Fruit fly (Drosophila melanogaster) whole organism: Measurements from ENCODE around the gene CG34323.
"Not testable (repeated sequence)": the region's sequence is repeated elsewhere in the genome, so short reads cannot be mapped to it uniquely, and the experiment has no call there.

Experiments
- CG8478 ChIP-seq: fragments of >200 bp; optimal IDR thresholded peaks from 2 replicates; lab custom pipeline; 2018; ENCODE audit warnings: inconsistent platforms
- Dll ChIP-seq: fragments of >200 bp; optimal IDR thresholded peaks from 2 replicates; lab custom pipeline; 2017
- EcR ChIP-seq, 2 experiments: fragments of >200 bp; optimal IDR thresholded peaks; 2 replicates each; lab custom pipeline; 2017; ENCODE audit warnings: missing biosample characterization in 2 of 2, missing genetic modification characterization in 2 of 2, missing genetic modification reagents in 2 of 2
- pan ChIP-seq: fragments of >200 bp; optimal IDR thresholded peaks from 2 replicates; lab custom pipeline; 2017
- psq ChIP-seq: fragments of >200 bp; optimal IDR thresholded peaks from 2 replicates; lab custom pipeline; 2017
- usp ChIP-seq: fragments of >200 bp; optimal IDR thresholded peaks from 2 replicates; lab custom pipeline; 2017; ENCODE audit warnings: missing biosample characterization, missing genetic modification characterization, mixed read lengths

Gene CG34323

dm6 chrX:12072718-12073117, 2.5 kb downstream of the CG34323 start, which contains the start of gene moon:
TSS of gene moon (minus strand) at chrX:12072818.
- TF ChIP-seq pan (no peak), Dll (no peak), CG8478 (lab: Kevin White, UChicago) (no peak), EcR (GFP tag; optimal IDR thresholded peaks at IDR 0.05; lab: Kevin White, UChicago) (no peak), usp (GFP tag; lab: Kevin White, UChicago) (no peak), psq (lab: Kevin White, UChicago) (no peak)

- TF ChIP-seq EcR (GFP tag; optimal IDR thresholded peaks at IDR 0.05; lab: Kevin White, UChicago) (no peak), usp (GFP tag; lab: Kevin White, UChicago) (no peak), CG8478 (lab: Kevin White, UChicago) (no peak)
Observed at dm6 chrX:12073637-12074036, 3.4 kb downstream of the CG34323 start.

DNA sequence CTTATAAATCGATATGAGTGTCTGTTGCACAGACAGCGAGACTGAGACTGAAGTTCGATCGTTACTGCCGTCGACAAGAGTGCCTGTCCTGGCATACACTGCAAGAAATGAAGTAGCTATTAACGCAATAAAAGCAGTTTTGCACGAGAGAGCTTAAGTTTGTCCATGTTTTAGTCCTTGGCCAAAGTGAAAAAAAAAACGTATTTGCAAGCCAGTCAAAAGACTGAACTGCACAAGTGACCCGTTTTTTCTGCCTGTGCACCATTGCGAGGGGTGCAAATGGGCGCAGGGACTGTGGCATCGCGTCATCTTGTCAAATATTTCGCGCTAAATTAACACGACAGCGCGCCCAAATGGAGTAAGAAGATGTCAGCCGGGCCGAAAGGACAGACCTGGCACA, 5.3 kb downstream of the CG34323 start:
- TF ChIP-seq CG8478 (lab: Kevin White, UChicago) (no peak), Dll (no peak), usp (GFP tag; lab: Kevin White, UChicago) (no peak), pan (no peak), EcR (GFP tag; optimal IDR thresholded peaks at IDR 0.05; lab: Kevin White, UChicago) (no peak), psq (lab: Kevin White, UChicago) (no peak)

dm6 chrX:12076243-12076642, 6.0 kb downstream of the CG34323 start:
- no peak for TF ChIP-seq CG8478 (lab: Kevin White, UChicago)
- TF ChIP-seq usp (GFP tag; lab: Kevin White, UChicago), result no peak
- no peak for TF ChIP-seq pan
- TF ChIP-seq EcR (GFP tag; optimal IDR thresholded peaks at IDR 0.05; lab: Kevin White, UChicago), result no peak
- no peak for TF ChIP-seq Dll
- no peak for TF ChIP-seq psq (lab: Kevin White, UChicago)

DNA sequence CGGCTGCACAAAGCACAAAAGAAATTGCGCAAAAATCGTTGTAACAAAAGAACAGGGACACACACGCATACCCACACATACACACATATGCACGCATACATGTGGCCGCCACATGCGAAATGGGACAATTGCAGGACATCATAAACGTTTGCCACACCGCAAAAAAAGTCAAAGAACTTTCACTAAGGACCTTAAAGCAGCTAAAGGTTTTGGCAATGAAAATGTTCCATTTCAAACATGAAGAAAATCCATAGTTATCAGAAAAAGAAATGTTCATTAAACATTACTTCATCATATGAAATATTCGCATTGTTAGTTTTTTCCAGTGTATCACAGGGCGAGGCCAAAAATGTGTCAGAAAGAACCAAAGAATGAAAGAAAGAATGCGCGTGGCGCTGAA, 12.0 kb downstream of the CG34323 start:
- TF ChIP-seq pan, result no peak
- TF ChIP-seq psq (lab: Kevin White, UChicago), result no peak
- TF ChIP-seq EcR (GFP tag; optimal IDR thresholded peaks at IDR 0.05; lab: Kevin White, UChicago), result no peak
- TF ChIP-seq usp (GFP tag; lab: Kevin White, UChicago), result no peak
- no peak for TF ChIP-seq CG8478 (lab: Kevin White, UChicago)
- TF ChIP-seq Dll, result no peak

DNA sequence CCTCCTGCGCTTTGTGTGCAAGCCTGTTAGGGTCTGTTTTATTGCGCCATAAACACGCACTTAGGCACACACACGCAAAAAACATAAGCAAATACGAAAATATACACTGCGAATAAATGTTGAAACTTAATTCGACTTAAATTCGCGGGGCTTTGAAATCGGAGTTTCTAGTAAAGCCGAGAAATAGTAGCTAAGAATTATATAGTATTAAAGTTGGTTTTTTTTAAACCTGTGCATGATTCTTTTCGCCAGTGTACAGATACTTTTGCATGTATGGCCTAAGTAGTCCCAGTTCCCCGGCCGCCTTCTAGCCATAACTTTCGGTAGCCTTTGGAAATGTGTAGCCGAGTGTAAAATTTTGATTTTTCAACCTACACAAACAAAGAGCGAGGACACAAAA, 14.2 kb downstream of the CG34323 start:
- no peak for TF ChIP-seq pan
- TF ChIP-seq EcR (GFP tag; optimal IDR thresholded peaks at IDR 0.05; lab: Kevin White, UChicago), result no peak
- TF ChIP-seq usp (GFP tag; lab: Kevin White, UChicago), result no peak
- no peak for TF ChIP-seq Dll
- no peak for TF ChIP-seq psq (lab: Kevin White, UChicago)
- no peak for TF ChIP-seq CG8478 (lab: Kevin White, UChicago)

DNA sequence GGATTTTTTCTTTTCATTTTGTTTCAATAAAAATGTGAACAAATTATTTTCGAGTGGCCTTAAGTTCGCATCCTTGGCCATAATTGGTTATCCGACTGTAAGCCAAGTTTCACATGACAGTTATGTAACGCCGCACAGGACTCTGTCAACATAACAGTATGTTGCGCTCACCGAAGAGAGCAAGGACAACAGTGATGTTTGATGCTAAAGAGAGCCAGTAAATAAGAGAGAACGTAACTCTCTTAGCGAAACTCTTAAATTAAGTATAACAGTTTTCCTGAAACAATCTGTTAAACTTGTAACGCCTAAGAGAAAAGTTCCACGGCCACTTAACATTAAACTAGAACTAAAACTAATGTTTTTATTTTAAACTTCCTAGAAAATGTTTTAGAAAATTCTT, 15.5 kb downstream of the CG34323 start:
- TF ChIP-seq usp (GFP tag; lab: Kevin White, UChicago) (no peak), CG8478 (lab: Kevin White, UChicago) (no peak), psq (lab: Kevin White, UChicago) (no peak), Dll (no peak), EcR (GFP tag; optimal IDR thresholded peaks at IDR 0.05; lab: Kevin White, UChicago) (no peak), pan (no peak)

dm6 chrX:12086925-12087324, 16.7 kb downstream of the CG34323 start, which contains the start of gene CG15734:
TSS of gene CG15734 (minus strand) at chrX:12087025.
- not testable (repeated sequence) for TF ChIP-seq psq (lab: Kevin White, UChicago); usp (GFP tag; lab: Kevin White, UChicago); pan

DNA sequence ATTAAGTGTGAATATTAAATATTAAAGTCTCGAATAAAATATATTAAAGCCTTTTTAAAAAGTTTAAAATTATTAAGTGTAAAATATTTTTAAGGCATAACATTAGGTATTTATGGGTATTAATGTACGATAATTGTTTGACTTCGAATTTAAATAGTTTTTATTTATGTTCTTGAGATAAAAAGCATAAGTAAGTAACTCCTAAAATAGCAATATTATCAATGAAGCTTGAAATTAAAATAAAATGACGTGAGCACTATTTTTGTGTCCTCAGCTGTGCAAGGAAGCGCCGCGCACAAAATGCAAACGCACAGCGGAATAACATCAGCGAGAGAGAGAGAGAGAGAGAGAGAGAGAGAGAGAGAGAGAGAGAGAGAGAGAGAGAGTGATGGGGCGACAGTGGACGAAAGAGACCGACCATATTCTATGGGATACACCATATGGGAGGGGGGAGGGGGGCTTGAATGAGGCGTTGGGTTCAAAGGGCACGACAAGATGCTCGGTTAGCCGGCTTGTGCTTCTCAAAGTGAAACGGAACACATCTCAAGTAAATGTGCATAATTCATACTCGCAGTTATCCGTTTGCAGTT, 20.1 kb downstream of the CG34323 start:
- TF ChIP-seq EcR (GFP tag; optimal IDR thresholded peaks at IDR 0.05; lab: Kevin White, UChicago) (no peak), usp (GFP tag; lab: Kevin White, UChicago) (no peak), pan (no peak), CG8478 (lab: Kevin White, UChicago) (no peak), psq (lab: Kevin White, UChicago) (no peak), Dll (no peak)

- no peak for TF ChIP-seq Dll
- TF ChIP-seq usp (GFP tag; lab: Kevin White, UChicago), result no peak
- TF ChIP-seq EcR (GFP tag; optimal IDR thresholded peaks at IDR 0.05; lab: Kevin White, UChicago), result no peak
- TF ChIP-seq pan, result no peak
- no peak for TF ChIP-seq CG8478 (lab: Kevin White, UChicago)
- no peak for TF ChIP-seq psq (lab: Kevin White, UChicago)
Observed at dm6 chrX:12103740-12104139, 33.5 kb downstream of the CG34323 start, which contains the start of gene CG11356. TSS of gene CG11356 (minus strand) at chrX:12103840.

DNA sequence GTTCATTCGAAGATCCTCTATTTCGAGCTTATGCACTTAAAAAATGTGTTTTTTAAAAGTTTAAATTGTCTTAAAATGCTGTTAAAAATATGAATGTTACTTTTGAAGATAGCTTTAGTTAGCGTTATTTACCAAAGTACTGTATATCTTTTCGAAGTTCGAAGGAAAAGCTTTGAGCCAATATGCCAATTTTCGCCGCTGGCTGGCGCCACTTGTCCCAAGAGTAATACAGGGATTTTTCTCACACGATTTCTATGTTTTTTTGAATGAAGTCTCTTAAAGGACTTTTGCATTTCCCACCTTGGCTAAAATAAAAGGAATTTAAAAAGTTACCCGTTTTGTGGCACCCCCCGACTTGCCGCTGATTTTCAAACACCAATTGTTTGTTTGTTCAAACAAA, 34.0 kb downstream of the CG34323 start:
- TF ChIP-seq pan, result no peak
- no peak for TF ChIP-seq EcR (GFP tag; optimal IDR thresholded peaks at IDR 0.05; lab: Kevin White, UChicago)
- no peak for TF ChIP-seq usp (GFP tag; lab: Kevin White, UChicago)
- no peak for TF ChIP-seq psq (lab: Kevin White, UChicago)
- no peak for TF ChIP-seq Dll
- no peak for TF ChIP-seq CG8478 (lab: Kevin White, UChicago)

DNA sequence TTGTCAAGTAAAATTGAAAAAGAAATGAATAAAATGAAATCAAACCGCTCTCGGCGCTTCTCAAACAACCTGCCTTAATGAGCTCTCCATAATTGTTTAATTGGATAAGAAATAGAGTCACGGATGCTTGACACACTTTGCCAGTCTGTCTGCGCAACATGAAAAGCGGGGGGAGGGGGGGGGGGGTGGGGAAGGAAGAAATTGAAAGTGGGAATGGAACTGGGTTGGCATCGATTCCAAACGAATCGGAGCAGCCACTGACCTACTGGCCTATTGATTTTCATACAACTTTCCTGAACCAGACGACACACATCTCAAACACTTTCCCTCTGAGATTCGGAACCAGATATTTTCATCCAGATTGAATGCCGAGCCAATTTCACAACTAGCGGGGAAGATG, 36.7 kb downstream of the CG34323 start, which contains the start of gene CG2750:
Gene CG2750, plus strand, starts transcription at position 301 of the 400 bp plus-strand sequence.
- TF ChIP-seq pan (no peak), CG8478 (lab: Kevin White, UChicago) (no peak), usp (GFP tag; lab: Kevin White, UChicago) (no peak), psq (lab: Kevin White, UChicago) (no peak), Dll (no peak), EcR (GFP tag; optimal IDR thresholded peaks at IDR 0.05; lab: Kevin White, UChicago) (no peak)
